Fruit fly (Drosophila melanogaster) whole organism, embryonic: ENCODE measurements around the gene UBL3.

Experiments used
- Asciz ChIP-seq: fragments of 200-800 bp; sonication (Bioruptor generic); optimal IDR thresholded peaks from 2 replicates; lab custom pipeline; 2017; ENCODE audit warnings: missing biosample characterization, mild to moderate bottlenecking, missing genetic modification characterization, missing genetic modification reagents
- CG1024 ChIP-seq: fragments of 200-800 bp; sonication (Bioruptor generic); IDR thresholded peaks from 2 replicates; pipeline ENCODE4 v1.3.6; 2022; ENCODE audit warnings: missing biosample characterization, missing genetic modification characterization
- CG10959 ChIP-seq: fragments of 200-800 bp; sonication (Bioruptor generic); IDR thresholded peaks from 2 replicates; pipeline ENCODE4 v1.3.6; 2022; ENCODE audit warnings: missing biosample characterization, missing genetic modification characterization
- CG11695 ChIP-seq: fragments of 200-800 bp; sonication (Bioruptor generic); IDR thresholded peaks from 3 replicates; pipeline ENCODE4 v1.3.6; 2022; ENCODE audit warnings: missing biosample characterization, missing genetic modification characterization
- CG12155 ChIP-seq: fragments of 200-800 bp; sonication (Bioruptor generic); optimal IDR thresholded peaks from 3 replicates; lab custom pipeline; 2016; ENCODE audit warnings: missing biosample characterization, missing genetic modification characterization
- CG13894 ChIP-seq: fragments of 200-800 bp; sonication (Bioruptor generic); optimal IDR thresholded peaks from 3 replicates; lab custom pipeline; 2018; ENCODE audit warnings: missing biosample characterization, mild to moderate bottlenecking, missing genetic modification characterization, moderate library complexity
- CG14050 ChIP-seq: fragments of 200-800 bp; sonication (Bioruptor generic); IDR thresholded peaks from 3 replicates; pipeline ENCODE4 v1.3.6; 2022; ENCODE audit warnings: missing biosample characterization, missing genetic modification characterization
- CG15269 ChIP-seq: fragments of 200-800 bp; sonication (Bioruptor generic); optimal IDR thresholded peaks from 2 replicates; lab custom pipeline; 2018; ENCODE audit warnings: missing biosample characterization, mild to moderate bottlenecking, missing genetic modification characterization, moderate library complexity
- CG16863 ChIP-seq: fragments of 200-800 bp; sonication (Bioruptor generic); optimal IDR thresholded peaks from 3 replicates; lab custom pipeline; 2016; ENCODE audit warnings: missing biosample characterization, missing genetic modification characterization
- CG17568 ChIP-seq: fragments of 200-800 bp; sonication (Bioruptor generic); optimal IDR thresholded peaks from 2 replicates; lab custom pipeline; 2018; ENCODE audit warnings: missing biosample characterization, mild to moderate bottlenecking, missing genetic modification characterization, moderate library complexity
- CG30431 ChIP-seq: fragments of 200-800 bp; sonication (Bioruptor generic); optimal IDR thresholded peaks from 2 replicates; lab custom pipeline; 2017; ENCODE audit warnings: missing biosample characterization, missing genetic modification characterization
- CG31441 ChIP-seq: fragments of 200-800 bp; sonication (Bioruptor generic); IDR thresholded peaks from 2 replicates; pipeline ENCODE4 v1.3.6; 2022; ENCODE audit warnings: missing biosample characterization, missing genetic modification characterization
- CG4404 ChIP-seq: fragments of 200-800 bp; sonication (Bioruptor generic); IDR thresholded peaks from 2 replicates; pipeline ENCODE4 v1.3.6; 2022; ENCODE audit warnings: missing biosample characterization, missing genetic modification characterization
- CG4617 ChIP-seq: fragments of 200-800 bp; sonication (Bioruptor generic); optimal IDR thresholded peaks from 3 replicates; lab custom pipeline; 2016; ENCODE audit warnings: missing biosample characterization, missing genetic modification characterization, borderline replicate concordance
- CG7987 ChIP-seq: fragments of 200-800 bp; sonication (Bioruptor generic); optimal IDR thresholded peaks from 2 replicates; lab custom pipeline; 2018; ENCODE audit warnings: missing biosample characterization, mild to moderate bottlenecking, missing genetic modification characterization, moderate library complexity
- CG8290 ChIP-seq, 3 experiments: fragments of 200-800 bp; sonication (Bioruptor generic); optimal IDR thresholded peaks; 2 replicates each; lab custom pipeline; 2016 to 2019; ENCODE audit warnings: missing biosample characterization in 3 of 3, missing genetic modification characterization in 3 of 3, mild to moderate bottlenecking in 2 of 3, moderate library complexity in 1 of 3
- CG8478 ChIP-seq: fragments of >200 bp; optimal IDR thresholded peaks from 2 replicates; lab custom pipeline; 2018
- CG9727 ChIP-seq: fragments of 200-800 bp; sonication (Bioruptor generic); optimal IDR thresholded peaks from 3 replicates; lab custom pipeline; 2017; ENCODE audit warnings: missing biosample characterization, mild to moderate bottlenecking, missing genetic modification characterization
- Dad ChIP-seq: fragments of 200-800 bp; sonication (Bioruptor generic); optimal IDR thresholded peaks from 3 replicates; lab custom pipeline; 2016; ENCODE audit warnings: missing biosample characterization, missing genetic modification characterization
- Dbx ChIP-seq: fragments of 200-800 bp; sonication (Bioruptor generic); IDR thresholded peaks from 3 replicates; pipeline ENCODE4 v1.3.6; 2022; ENCODE audit warnings: missing biosample characterization, missing genetic modification characterization
- HmgZ ChIP-seq: fragments of 200-800 bp; sonication (Bioruptor generic); optimal IDR thresholded peaks from 2 replicates; lab custom pipeline; 2018; ENCODE audit warnings: missing biosample characterization, mild to moderate bottlenecking, missing genetic modification characterization
- Hmx ChIP-seq: fragments of 200-800 bp; sonication (Bioruptor generic); optimal IDR thresholded peaks from 2 replicates; lab custom pipeline; 2016; ENCODE audit warnings: missing biosample characterization, missing genetic modification characterization
- Hr39 ChIP-seq: fragments of >200 bp; optimal IDR thresholded peaks from 2 replicates; lab custom pipeline; 2017
- Hr51 ChIP-seq, 2 experiments: fragments of 200-800 bp; sonication (Bioruptor generic); optimal IDR thresholded peaks; 2 replicates in 1 of 2; 3 replicates in 1 of 2; lab custom pipeline; 2016 to 2018; ENCODE audit warnings: missing biosample characterization in 2 of 2, missing genetic modification characterization in 2 of 2, mild to moderate bottlenecking in 1 of 2, moderate library complexity in 1 of 2
- Mes4 ChIP-seq: fragments of 200-800 bp; sonication (Bioruptor generic); optimal IDR thresholded peaks from 2 replicates; lab custom pipeline; 2016; ENCODE audit warnings: missing biosample characterization, missing genetic modification characterization
- NC2α ChIP-seq: fragments of 200-800 bp; sonication (Bioruptor generic); optimal IDR thresholded peaks from 2 replicates; lab custom pipeline; 2016; ENCODE audit warnings: missing biosample characterization, missing genetic modification characterization
- Scr ChIP-seq: fragments of 200-800 bp; sonication (Bioruptor generic); IDR thresholded peaks from 2 replicates; pipeline ENCODE4 v1.3.6; 2022; ENCODE audit warnings: missing biosample characterization, missing genetic modification characterization; ENCODE audit not compliant: partially characterized antibody
- Spps ChIP-seq: fragments of 200-800 bp; sonication (Bioruptor generic); optimal IDR thresholded peaks from 2 replicates; lab custom pipeline; 2018; ENCODE audit warnings: missing biosample characterization, mild to moderate bottlenecking, missing genetic modification characterization
- Trl ChIP-seq, 3 experiments: fragments of >200 bp in 2 of 3; fragments of 200-800 bp in 1 of 3; sonication (Bioruptor generic) in 1 of 3; optimal IDR thresholded peaks; 2 replicates in 1 of 3; 3 replicates in 2 of 3; lab custom pipeline; 2016 to 2017; ENCODE audit warnings: missing biosample characterization in 1 of 3, missing genetic modification characterization in 1 of 3
- Usf ChIP-seq: fragments of 200-800 bp; sonication (Bioruptor generic); optimal IDR thresholded peaks from 2 replicates; lab custom pipeline; 2017; ENCODE audit warnings: missing genotype, missing biosample characterization, missing genetic modification characterization
- ab ChIP-seq: fragments of 200-800 bp; sonication (Bioruptor generic); optimal IDR thresholded peaks from 2 replicates; lab custom pipeline; 2016; ENCODE audit warnings: missing biosample characterization, missing genetic modification characterization
- ap ChIP-seq: fragments of 200-800 bp; sonication (Bioruptor generic); IDR thresholded peaks from 2 replicates; pipeline ENCODE4 v1.3.6; 2022; ENCODE audit warnings: missing biosample characterization, missing genetic modification characterization
- bigmax ChIP-seq: fragments of 200-800 bp; sonication (Bioruptor generic); optimal IDR thresholded peaks from 2 replicates; lab custom pipeline; 2018; ENCODE audit warnings: missing biosample characterization, mild to moderate bottlenecking, missing genetic modification characterization
- cad ChIP-seq: fragments of >200 bp; optimal IDR thresholded peaks from 2 replicates; lab custom pipeline; 2017; ENCODE audit warnings: missing biosample characterization, missing genetic modification characterization
- crc ChIP-seq: fragments of 200-800 bp; sonication (Bioruptor generic); optimal IDR thresholded peaks from 2 replicates; lab custom pipeline; 2016; ENCODE audit warnings: missing biosample characterization, missing genetic modification characterization
- cwo ChIP-seq: fragments of 200-800 bp; sonication (Bioruptor generic); optimal IDR thresholded peaks from 3 replicates; lab custom pipeline; 2017; ENCODE audit warnings: missing biosample characterization, missing genetic modification characterization, mild to moderate bottlenecking, moderate library complexity, missing genetic modification reagents
- emc ChIP-seq: fragments of 200-800 bp; sonication (Bioruptor generic); optimal IDR thresholded peaks from 2 replicates; lab custom pipeline; 2016; ENCODE audit warnings: missing biosample characterization, missing genetic modification characterization
- exex ChIP-seq: fragments of 200-800 bp; sonication (Bioruptor generic); optimal IDR thresholded peaks from 4 replicates; lab custom pipeline; 2018; ENCODE audit warnings: missing biosample characterization, mild to moderate bottlenecking, missing genetic modification characterization, moderate library complexity
- fd102C ChIP-seq: fragments of 200-800 bp; sonication (Bioruptor generic); optimal IDR thresholded peaks from 2 replicates; lab custom pipeline; 2018; ENCODE audit warnings: missing biosample characterization, mild to moderate bottlenecking, missing genetic modification characterization, moderate library complexity
- inv ChIP-seq: fragments of 200-800 bp; sonication (Bioruptor generic); IDR thresholded peaks from 2 replicates; pipeline ENCODE4 v1.3.6; 2022; ENCODE audit warnings: missing biosample characterization, missing genetic modification characterization; ENCODE audit not compliant: partially characterized antibody
- jing ChIP-seq: fragments of 200-800 bp; sonication (Bioruptor generic); optimal IDR thresholded peaks from 2 replicates; lab custom pipeline; 2018; ENCODE audit warnings: missing biosample characterization, mild to moderate bottlenecking, missing genetic modification characterization
- odd ChIP-seq: fragments of 200-800 bp; sonication (Bioruptor generic); optimal IDR thresholded peaks from 2 replicates; lab custom pipeline; 2017; ENCODE audit warnings: missing biosample characterization, mild to moderate bottlenecking, missing genetic modification characterization
- row ChIP-seq: fragments of 200-800 bp; sonication (Bioruptor generic); IDR thresholded peaks from 3 replicates; pipeline ENCODE4 v1.3.6; 2022; ENCODE audit warnings: missing biosample characterization, missing genetic modification characterization
- schlank ChIP-seq: fragments of 200-800 bp; sonication (Bioruptor generic); optimal IDR thresholded peaks from 2 replicates; lab custom pipeline; 2018; ENCODE audit warnings: missing biosample characterization, mild to moderate bottlenecking, missing genetic modification characterization
- sisA ChIP-seq: fragments of 200-800 bp; sonication (Bioruptor generic); IDR thresholded peaks from 2 replicates; pipeline ENCODE4 v1.3.6; 2022; ENCODE audit warnings: missing biosample characterization, missing genetic modification characterization
- slou ChIP-seq: fragments of 200-800 bp; sonication (Bioruptor generic); optimal IDR thresholded peaks from 3 replicates; lab custom pipeline; 2016; ENCODE audit warnings: missing biosample characterization, missing genetic modification characterization
- sqz ChIP-seq: fragments of 200-800 bp; sonication (Bioruptor generic); optimal IDR thresholded peaks from 3 replicates; lab custom pipeline; 2018; ENCODE audit warnings: missing biosample characterization, mild to moderate bottlenecking, missing genetic modification characterization
- vnd ChIP-seq: fragments of 200-800 bp; sonication (Bioruptor generic); IDR thresholded peaks from 3 replicates; pipeline ENCODE4 v1.3.6; 2022; ENCODE audit warnings: missing biosample characterization, missing genetic modification characterization; ENCODE audit not compliant: partially characterized antibody
- zen ChIP-seq: fragments of 200-800 bp; sonication (Bioruptor generic); optimal IDR thresholded peaks from 3 replicates; lab custom pipeline; 2018; ENCODE audit warnings: missing biosample characterization, mild to moderate bottlenecking, missing genetic modification characterization, moderate library complexity

UBL3 gene

DNA sequence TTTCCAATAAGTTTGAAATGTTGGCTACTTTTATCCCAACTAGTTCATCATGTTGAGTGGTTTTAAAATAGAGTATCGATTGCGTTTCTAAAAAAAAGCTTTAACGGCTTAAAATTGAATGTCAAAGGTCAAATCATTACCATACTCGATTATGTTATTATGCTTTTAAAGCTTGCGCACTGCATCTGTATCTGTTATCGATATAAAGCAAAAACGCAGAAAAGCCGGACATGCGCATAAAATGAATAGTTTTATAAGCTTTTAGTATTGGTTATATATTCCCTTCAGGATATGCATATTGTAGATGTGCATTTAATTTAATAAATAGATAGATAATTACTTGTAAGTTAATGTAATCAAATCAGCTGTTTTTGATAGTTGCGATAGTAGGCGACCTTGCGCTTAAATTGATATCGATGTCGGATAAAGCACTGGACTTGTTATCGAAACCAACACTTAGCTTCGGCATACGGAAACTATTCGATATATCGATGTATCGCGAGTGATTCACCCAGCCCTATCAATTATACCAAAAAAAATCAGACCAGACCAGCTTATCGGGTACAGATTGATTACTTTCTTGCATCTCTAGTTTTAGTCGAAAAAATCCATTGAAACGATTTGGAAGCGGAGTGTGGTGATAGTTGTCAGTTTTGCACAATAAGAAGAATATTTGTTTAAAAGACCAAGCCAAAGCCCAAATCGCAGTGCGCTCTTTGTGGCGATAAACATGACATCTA lies 38.8 kb upstream of the UBL3 start, which contains the start of gene shi (continued):
- no peak for TF ChIP-seq jing
- no peak for TF ChIP-seq emc
- TF ChIP-seq zen (tag; lab: Kevin White, UChicago), result peak; percentile 46
- TF ChIP-seq CG14050 (GFP tag; lab: Robert Waterston, UW), result no peak
- TF ChIP-seq crc, result no peak
- TF ChIP-seq Hr39, result no peak
- TF ChIP-seq CG8478, result no peak
- no peak for TF ChIP-seq Hmx (GFP tag; lab: Kevin White, UChicago)
- TF ChIP-seq CG10959 (GFP tag; lab: Robert Waterston, UW), result no peak
- no peak for TF ChIP-seq CG30431 (GFP tag; lab: Kevin White, UChicago)
- peak; percentile 97 for TF ChIP-seq inv (GFP tag; lab: Robert Waterston, UW)
- TF ChIP-seq schlank (tag; lab: Kevin White, UChicago), result no peak
- no peak for TF ChIP-seq ap (GFP tag; lab: Robert Waterston, UW)
- TF ChIP-seq CG13894 (tag; lab: Kevin White, UChicago), result peak; percentile 75
- no peak for TF ChIP-seq cad (GFP tag; lab: Kevin White, UChicago)
- TF ChIP-seq CG7987 (GFP tag; lab: Kevin White, UChicago), result no peak
- peak; percentile 99 for TF ChIP-seq vnd (GFP tag; lab: Robert Waterston, UW)
- TF ChIP-seq Asciz (GFP tag; lab: Kevin White, UChicago), result no peak
- TF ChIP-seq CG12155 (GFP tag; lab: Kevin White, UChicago), result no peak
- TF ChIP-seq CG9727 (GFP tag; lab: Kevin White, UChicago), result no peak
- no peak for TF ChIP-seq slou (GFP tag; lab: Kevin White, UChicago)
- TF ChIP-seq Dad (GFP tag; lab: Kevin White, UChicago), result peak; percentile 14
- no peak for TF ChIP-seq CG4404 (GFP tag; lab: Robert Waterston, UW)
- no peak for TF ChIP-seq Usf (GFP tag; lab: Kevin White, UChicago)
- TF ChIP-seq Scr (GFP tag; lab: Robert Waterston, UW), result peak; percentile 96
- peak; percentile 48 for TF ChIP-seq CG8290 (GFP tag; optimal IDR thresholded peaks at IDR 0.05; lab: Kevin White, UChicago)
- peak in 1 of 2 experiments; percentile 75 for TF ChIP-seq CG8290 (tag; optimal IDR thresholded peaks at IDR 0.05; lab: Kevin White, UChicago)
- 0 out of 2 replicates have a peak, but pooled peaks have one; percentile 18 for TF ChIP-seq CG1024 (GFP tag; lab: Robert Waterston, UW)
- peak; percentile 67 for TF ChIP-seq row (GFP tag; lab: Robert Waterston, UW)
- no peak for TF ChIP-seq CG31441
- TF ChIP-seq ab (GFP tag; lab: Kevin White, UChicago), result no peak
- TF ChIP-seq cwo (GFP tag; lab: Kevin White, UChicago), result no peak
- peak; percentile 3 for TF ChIP-seq CG4617 (GFP tag; lab: Kevin White, UChicago)
- no peak for TF ChIP-seq CG16863 (GFP tag; lab: Kevin White, UChicago)
- TF ChIP-seq sisA (GFP tag; lab: Robert Waterston, UW), result no peak
- peak; percentile 86 for TF ChIP-seq exex (tag; lab: Kevin White, UChicago)
- TF ChIP-seq CG11695 (GFP tag; lab: Robert Waterston, UW), result no peak
- peak; percentile 61; the same call in 2 of the 3 replicates for TF ChIP-seq Dbx
- TF ChIP-seq NC2α (GFP tag; lab: Kevin White, UChicago), result no peak
- TF ChIP-seq fd102C, result no peak
- no peak for TF ChIP-seq CG17568 (GFP tag; lab: Kevin White, UChicago)
- peak; percentile 50 for TF ChIP-seq sqz (GFP tag; lab: Kevin White, UChicago)
- TF ChIP-seq Spps (tag; lab: Kevin White, UChicago), result no peak
- no peak for TF ChIP-seq Mes4 (GFP tag; lab: Kevin White, UChicago)
- no peak for TF ChIP-seq CG15269
- TF ChIP-seq Hr51 (GFP tag; optimal IDR thresholded peaks at IDR 0.05; lab: Kevin White, UChicago), result peak in 1 of 2 experiments; percentile 53
- peak; percentile 73 for TF ChIP-seq HmgZ (tag; lab: Kevin White, UChicago)
- no peak for TF ChIP-seq Trl (optimal IDR thresholded peaks at IDR 0.05; lab: Kevin White, UChicago)
- TF ChIP-seq Trl (GFP tag; optimal IDR thresholded peaks at IDR 0.05; lab: Kevin White, UChicago), result no peak
- TF ChIP-seq bigmax (GFP tag; lab: Kevin White, UChicago), result no peak
- no peak for TF ChIP-seq odd (GFP tag; lab: Kevin White, UChicago)
